Fruit fly (Drosophila melanogaster): Measurements from ENCODE around the gene CheB38b.

DNA sequence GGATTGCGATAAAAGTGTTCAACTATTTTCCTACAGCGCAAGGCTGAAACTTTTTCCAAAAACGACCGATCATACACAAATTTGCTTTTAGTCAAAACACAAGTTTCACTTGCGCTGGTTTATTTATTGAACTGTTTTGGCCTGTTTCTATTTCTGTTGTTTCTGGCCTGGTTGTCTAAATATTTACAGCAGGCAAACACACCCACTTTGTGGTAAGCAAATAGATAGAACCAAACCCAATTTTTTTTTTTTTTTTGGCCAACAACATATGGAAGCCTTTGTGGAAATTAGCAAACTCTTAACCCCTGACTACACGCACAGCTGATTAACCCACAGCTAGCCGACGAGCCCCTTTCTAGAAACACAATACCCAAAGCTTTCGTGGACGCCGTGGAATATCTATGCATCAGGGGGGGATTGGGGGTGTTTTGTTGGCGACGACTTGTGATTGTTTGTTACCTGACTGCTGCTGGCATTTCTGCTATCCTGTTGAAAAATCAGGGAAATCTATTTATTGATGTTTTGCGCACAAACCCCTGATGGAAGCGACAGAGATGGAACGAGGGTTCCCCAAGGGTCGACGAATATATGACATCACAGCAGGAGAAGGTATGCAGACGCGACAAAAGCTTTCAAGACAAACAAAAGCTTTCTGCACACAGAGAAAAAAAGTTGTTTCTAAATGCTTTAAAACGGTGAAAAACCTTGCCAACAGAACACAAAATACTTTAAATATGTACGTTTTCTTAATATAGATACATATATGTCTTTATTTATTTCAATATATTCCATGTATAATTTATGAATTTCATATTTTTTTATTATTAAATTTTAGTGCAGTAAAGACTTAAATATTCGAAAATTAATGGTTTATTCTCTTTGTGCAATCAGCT is 9.2 kb downstream of the CheB38b start:
- TF ChIP-seq cnc (optimal IDR thresholded peaks at IDR 0.05) (no peak), CG11617 (GFP tag; optimal IDR thresholded peaks at IDR 0.05) (no peak), CG14711 (tag; optimal IDR thresholded peaks at IDR 0.05) (no peak), toe (GFP tag; optimal IDR thresholded peaks at IDR 0.05) (no peak)
